Fruit fly (Drosophila melanogaster): ENCODE measurements around the gene CG10254.

- no peak for TF ChIP-seq usp (GFP tag; optimal IDR thresholded peaks at IDR 0.05)
- no peak for TF ChIP-seq OdsH (GFP tag; optimal IDR thresholded peaks at IDR 0.05)
- TF ChIP-seq rgr (GFP tag; optimal IDR thresholded peaks at IDR 0.05), result no peak
- TF ChIP-seq fru (GFP tag; optimal IDR thresholded peaks at IDR 0.05), result no peak
Observed at dm6 chr3R:23734573-23735404, 40.0 kb upstream of the CG10254 start.

Measured in whole organism, wandering third instar larva.